Worm (Caenorhabditis elegans) whole organism, mixed stage, embryonic: ENCODE results near the gene lys-2.

Source experiments
- M03D4.4 ChIP-seq: sonication (generic microtip); optimal IDR thresholded peaks from 2 replicates; lab custom pipeline; 2017; ENCODE audit warnings: mild to moderate bottlenecking, missing genetic modification characterization, missing compliant biosample characterization
- bed-3 ChIP-seq: fragments of 200-800 bp; sonication (Bioruptor generic); optimal IDR thresholded peaks from 3 replicates; lab custom pipeline; 2018; ENCODE audit warnings: mild to moderate bottlenecking, missing genetic modification characterization, moderate library complexity, missing compliant biosample characterization
- blmp-1 ChIP-seq: fragments of 150-350 bp; optimal IDR thresholded peaks from 2 replicates; lab custom pipeline; 2014; ENCODE audit warnings: missing biosample characterization, missing genetic modification characterization
- ceh-43 ChIP-seq: fragments of 200-800 bp; sonication (Bioruptor generic); optimal IDR thresholded peaks from 2 replicates; lab custom pipeline; 2018; ENCODE audit warnings: mild to moderate bottlenecking, missing genetic modification characterization, moderate library complexity, missing compliant biosample characterization
- ceh-83 ChIP-seq: fragments of 200-800 bp; sonication (Bioruptor generic); optimal IDR thresholded peaks from 2 replicates; lab custom pipeline; 2018; ENCODE audit warnings: mild to moderate bottlenecking, missing genetic modification characterization, missing compliant biosample characterization
- ces-1 ChIP-seq: fragments of 150-350 bp; optimal IDR thresholded peaks from 2 replicates; lab custom pipeline; 2014; ENCODE audit warnings: missing biosample characterization, missing genetic modification reagents, missing genetic modification characterization
- cnd-1 ChIP-seq: fragments of 200-800 bp; sonication (Bioruptor generic); optimal IDR thresholded peaks from 2 replicates; lab custom pipeline; 2018; ENCODE audit warnings: mild to moderate bottlenecking, missing genetic modification characterization, missing compliant biosample characterization
- drap-1 ChIP-seq: fragments of 200-800 bp; sonication (Bioruptor generic); optimal IDR thresholded peaks from 3 replicates; lab custom pipeline; 2018; ENCODE audit warnings: mild to moderate bottlenecking, missing genetic modification characterization, missing compliant biosample characterization
- elt-1 ChIP-seq: sonication (generic microtip); optimal IDR thresholded peaks from 2 replicates; lab custom pipeline; 2017; ENCODE audit warnings: missing genetic modification characterization, mild to moderate bottlenecking, missing compliant biosample characterization, antibody characterized with exemption, moderate library complexity, borderline replicate concordance; ENCODE audit not compliant: insufficient read depth
- elt-3 ChIP-seq: fragments of 150-350 bp; optimal IDR thresholded peaks from 2 replicates; lab custom pipeline; 2014; ENCODE audit warnings: missing biosample characterization, missing genetic modification characterization
- ham-2 ChIP-seq: fragments of 200-800 bp; sonication (Bioruptor generic); optimal IDR thresholded peaks from 2 replicates; lab custom pipeline; 2018; ENCODE audit warnings: mild to moderate bottlenecking, missing genetic modification characterization, missing compliant biosample characterization
- hlh-1 ChIP-seq: fragments of 150-350 bp; optimal IDR thresholded peaks from 2 replicates; lab custom pipeline; 2014; ENCODE audit warnings: missing biosample characterization, missing genetic modification reagents, missing genetic modification characterization
- lin-13 ChIP-seq: fragments of 150-350 bp; optimal IDR thresholded peaks from 2 replicates; lab custom pipeline; 2014; ENCODE audit warnings: missing biosample characterization, missing genetic modification characterization
- lin-32 ChIP-seq: fragments of 200-800 bp; sonication (Bioruptor generic); optimal IDR thresholded peaks from 2 replicates; lab custom pipeline; 2018; ENCODE audit warnings: mild to moderate bottlenecking, missing genetic modification characterization, missing compliant biosample characterization
- lsy-2 ChIP-seq: fragments of 150-350 bp; optimal IDR thresholded peaks from 2 replicates; lab custom pipeline; 2014; ENCODE audit warnings: missing biosample characterization, missing genetic modification characterization
- mab-5 ChIP-seq: fragments of 150-350 bp; optimal IDR thresholded peaks from 2 replicates; lab custom pipeline; 2014; ENCODE audit warnings: missing biosample characterization, missing genetic modification characterization
- mep-1 ChIP-seq: fragments of 150-350 bp; optimal IDR thresholded peaks from 2 replicates; lab custom pipeline; 2017; ENCODE audit warnings: missing biosample characterization, missing genetic modification reagents, missing genetic modification characterization, inconsistent platforms
- mls-2 ChIP-seq: sonication (generic microtip); optimal IDR thresholded peaks from 2 replicates; lab custom pipeline; 2016; ENCODE audit warnings: mild to moderate bottlenecking, missing genetic modification characterization, moderate library complexity, missing compliant biosample characterization
- nhr-12 ChIP-seq: fragments of 150-350 bp; optimal IDR thresholded peaks from 2 replicates; lab custom pipeline; 2014; ENCODE audit warnings: missing biosample characterization, missing genetic modification characterization
- nhr-2 ChIP-seq: fragments of 150-350 bp; optimal IDR thresholded peaks from 2 replicates; lab custom pipeline; 2014; ENCODE audit warnings: missing biosample characterization, missing genetic modification characterization
- nhr-237 ChIP-seq: fragments of 150-350 bp; optimal IDR thresholded peaks from 2 replicates; lab custom pipeline; 2014; ENCODE audit warnings: missing biosample characterization, missing genetic modification characterization
- nhr-28 ChIP-seq: fragments of 150-350 bp; optimal IDR thresholded peaks from 2 replicates; lab custom pipeline; 2014; ENCODE audit warnings: missing biosample characterization, missing genetic modification characterization
- nhr-76 ChIP-seq: sonication (generic microtip); optimal IDR thresholded peaks from 2 replicates; lab custom pipeline; 2017; ENCODE audit warnings: missing biosample characterization, missing genetic modification characterization
- pha-4 ChIP-seq: fragments of 150-350 bp; optimal IDR thresholded peaks from 2 replicates; lab custom pipeline; 2018; ENCODE audit warnings: missing biosample characterization, missing genetic modification reagents, missing genetic modification characterization
- sem-2 ChIP-seq: fragments of 200-800 bp; sonication (Bioruptor generic); optimal IDR thresholded peaks from 2 replicates; lab custom pipeline; 2018; ENCODE audit warnings: mild to moderate bottlenecking, missing genetic modification characterization, missing compliant biosample characterization
- snpc-4 ChIP-seq: fragments of 150-350 bp; optimal IDR thresholded peaks from 2 replicates; lab custom pipeline; 2014; ENCODE audit warnings: missing biosample characterization, missing genetic modification characterization
- sptf-1 ChIP-seq: sonication (generic microtip); optimal IDR thresholded peaks from 2 replicates; lab custom pipeline; 2017; ENCODE audit warnings: mild to moderate bottlenecking, missing genetic modification characterization, moderate library complexity, missing compliant biosample characterization
- tbx-8 ChIP-seq: fragments of 200-800 bp; sonication (Bioruptor generic); optimal IDR thresholded peaks from 2 replicates; lab custom pipeline; 2018; ENCODE audit warnings: mild to moderate bottlenecking, missing genetic modification characterization, moderate library complexity, missing compliant biosample characterization
- unc-120 ChIP-seq: sonication (generic microtip); optimal IDR thresholded peaks from 2 replicates; lab custom pipeline; 2017; ENCODE audit warnings: missing genetic modification characterization, missing compliant biosample characterization; ENCODE audit not compliant: poor library complexity, severe bottlenecking
- unc-39 ChIP-seq: fragments of 150-350 bp; optimal IDR thresholded peaks from 2 replicates; lab custom pipeline; 2014; ENCODE audit warnings: missing biosample characterization, missing genetic modification characterization
- unc-62 ChIP-seq: fragments of 150-350 bp; optimal IDR thresholded peaks from 2 replicates; lab custom pipeline; 2014; ENCODE audit warnings: missing biosample characterization, missing genetic modification reagents, missing genetic modification characterization

Gene lys-2

ce11 chrV:10281374-10281773, at the start of gene lys-2:
Gene lys-2 (minus strand): TSS chrV:10281474.
- TF ChIP-seq nhr-76 (no peak), ceh-83 (no peak), mls-2 (tag; lab: Kevin White, UChicago) (no peak), drap-1 (no peak), bed-3 (GFP tag; lab: Kevin White, UChicago) (no peak), nhr-2 (tag; lab: Kevin White, UChicago) (no peak), cnd-1 (tag; lab: Kevin White, UChicago) (no peak), ceh-43 (GFP tag; lab: Kevin White, UChicago) (no peak), nhr-28 (no peak), lin-13 (tag; lab: Kevin White, UChicago) (no peak), sptf-1 (tag; lab: Kevin White, UChicago) (no peak)

ce11 chrV:10328080-10328479, 46.8 kb upstream of the lys-2 start:
- no peak for TF ChIP-seq pha-4 (tag; lab: Kevin White, UChicago)
- no peak for TF ChIP-seq nhr-28
- TF ChIP-seq ham-2 (GFP tag; lab: Kevin White, UChicago): no peak
- no peak for TF ChIP-seq elt-1
- no peak for TF ChIP-seq ceh-83
- TF ChIP-seq tbx-8: no peak
- no peak for TF ChIP-seq snpc-4 (tag; lab: Kevin White, UChicago)
- TF ChIP-seq lin-13 (tag; lab: Kevin White, UChicago): no peak
- no peak for TF ChIP-seq unc-62 (GFP tag; lab: Kevin White, UChicago)
- no peak for TF ChIP-seq cnd-1 (tag; lab: Kevin White, UChicago)
- TF ChIP-seq unc-39: no peak
- TF ChIP-seq nhr-2 (tag; lab: Kevin White, UChicago): no peak
- no peak for TF ChIP-seq sptf-1 (tag; lab: Kevin White, UChicago)
- TF ChIP-seq nhr-12 (tag; lab: Kevin White, UChicago): no peak
- TF ChIP-seq mls-2 (tag; lab: Kevin White, UChicago): no peak
- TF ChIP-seq ces-1 (GFP tag; lab: Kevin White, UChicago): no peak
- TF ChIP-seq hlh-1 (tag; lab: Kevin White, UChicago): no peak
- TF ChIP-seq nhr-76: no peak
- TF ChIP-seq mep-1 (tag; lab: Kevin White, UChicago): no peak
- no peak for TF ChIP-seq nhr-237 (tag; lab: Kevin White, UChicago)

DNA sequence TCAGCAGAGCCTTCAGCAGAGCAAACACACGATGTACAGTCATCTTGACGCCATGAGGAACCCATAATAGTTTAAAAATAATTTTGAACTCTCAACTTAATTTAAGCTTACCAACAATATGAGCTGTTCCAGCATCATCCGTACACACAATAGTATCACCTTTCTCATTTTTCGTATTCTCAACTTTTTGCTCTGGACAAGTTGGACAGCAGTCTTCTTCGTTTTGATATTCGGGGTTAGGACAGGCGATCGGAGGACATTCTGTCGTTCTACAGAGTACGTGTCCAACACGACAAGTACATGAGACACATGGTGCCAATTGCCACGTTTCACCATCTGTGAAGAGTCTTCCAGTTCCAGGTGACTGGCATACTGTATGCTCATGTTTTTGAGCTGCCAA, 42.3 kb upstream of the lys-2 start:
- no peak for TF ChIP-seq ces-1 (GFP tag; lab: Kevin White, UChicago)
- TF ChIP-seq blmp-1: no peak
- TF ChIP-seq lin-32 (GFP tag; lab: Kevin White, UChicago): no peak
- no peak for TF ChIP-seq cnd-1 (tag; lab: Kevin White, UChicago)
- no peak for TF ChIP-seq unc-120 (tag; lab: Kevin White, UChicago)
- TF ChIP-seq, all 35 proteins: peak for 0

DNA sequence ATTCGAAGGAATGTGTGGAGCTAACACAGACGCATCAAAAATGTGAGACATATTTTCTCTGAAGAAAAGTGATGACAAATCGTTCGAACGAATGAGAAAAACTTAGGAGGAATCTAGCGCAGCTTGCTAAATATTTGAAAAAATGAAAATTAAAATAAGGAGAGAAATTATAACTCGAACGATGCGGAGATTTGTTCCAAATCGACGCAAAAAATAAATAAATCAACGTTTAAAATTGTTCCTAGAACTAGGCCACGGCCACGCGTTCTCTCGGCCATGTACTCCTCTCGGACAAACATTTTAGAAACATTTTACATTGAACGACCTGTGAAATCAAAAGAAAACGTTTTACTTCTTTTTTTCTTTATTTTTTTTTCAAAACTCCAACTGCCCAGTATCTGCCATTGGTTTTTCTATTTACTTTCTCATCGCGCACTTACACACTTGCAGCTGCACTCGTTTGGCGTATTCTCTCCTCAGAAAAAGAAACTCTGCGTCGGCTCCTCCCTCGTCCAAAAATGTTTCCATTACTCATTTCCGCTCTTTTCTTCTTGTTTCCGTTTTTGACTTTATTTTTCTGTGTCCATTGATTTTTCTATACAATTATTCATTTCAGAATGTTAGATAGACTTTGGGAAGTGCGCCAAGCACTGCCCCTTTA, 39.0 kb upstream of the lys-2 start, which contains the start of the genes gna-1 and B0024.13:
gna-1 (minus strand) TSS at position 51 of the 661 bp plus-strand sequence.
B0024.13 (plus strand) TSS at position 611 of the 661 bp plus-strand sequence.
- TF ChIP-seq mls-2 (tag; lab: Kevin White, UChicago) (no peak), nhr-28 (no peak), nhr-237 (tag; lab: Kevin White, UChicago) (no peak), sem-2 (GFP tag; lab: Kevin White, UChicago) (no peak), unc-120 (tag; lab: Kevin White, UChicago) (no peak), nhr-2 (tag; lab: Kevin White, UChicago) (no peak), lsy-2 (no peak), lin-32 (GFP tag; lab: Kevin White, UChicago) (no peak), pha-4 (tag; lab: Kevin White, UChicago) (no peak), mab-5 (tag; lab: Kevin White, UChicago) (no peak), blmp-1 (no peak), lin-13 (tag; lab: Kevin White, UChicago) (no peak), M03D4.4 (no peak), unc-39 (no peak), sptf-1 (tag; lab: Kevin White, UChicago) (no peak), tbx-8 (no peak)
- TF ChIP-seq, all 35 proteins: peak for 0

DNA sequence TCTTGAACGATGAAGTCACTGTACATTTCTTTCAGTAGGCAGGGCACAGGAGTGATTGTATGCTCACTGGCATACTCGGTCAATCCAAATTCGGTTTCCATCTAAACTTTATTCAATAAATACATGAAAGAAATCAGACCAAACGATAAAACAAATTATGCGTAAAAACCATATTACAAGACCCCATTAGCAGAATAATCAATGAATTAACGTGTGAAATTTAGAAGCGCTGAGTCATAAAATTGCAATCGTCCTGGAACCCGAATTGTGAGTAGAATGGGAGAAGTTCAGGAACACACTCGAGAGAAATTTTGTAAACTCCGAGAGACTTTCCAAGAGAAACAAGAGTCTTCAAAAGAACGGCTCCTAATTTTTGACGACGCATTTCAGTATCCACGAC, 38.2 kb upstream of the lys-2 start, which contains the start of gene B0024.11:
B0024.11 (minus strand) TSS at position 101 of the 400 bp plus-strand sequence.
- no peak for TF ChIP-seq bed-3 (GFP tag; lab: Kevin White, UChicago)
- TF ChIP-seq snpc-4 (tag; lab: Kevin White, UChicago): no peak
- no peak for TF ChIP-seq unc-62 (GFP tag; lab: Kevin White, UChicago)
- TF ChIP-seq elt-3 (tag; lab: Kevin White, UChicago): no peak
- TF ChIP-seq lin-32 (GFP tag; lab: Kevin White, UChicago): no peak
- TF ChIP-seq mep-1 (tag; lab: Kevin White, UChicago): no peak
